Fruit fly (Drosophila melanogaster): Measurements from ENCODE around the gene CG14259.

- TF ChIP-seq psq (optimal IDR thresholded peaks at IDR 0.05): no peak
- TF ChIP-seq Myc (optimal IDR thresholded peaks at IDR 0.05): no peak
Measured at dm6 chr3R:27091106-27091505, 3.2 kb upstream of the CG14259 start, which contains the start of gene Cpr97Eb.
